Worm (Caenorhabditis elegans): Measurements from ENCODE around the gene chil-5.

chil-5 gene

DNA sequence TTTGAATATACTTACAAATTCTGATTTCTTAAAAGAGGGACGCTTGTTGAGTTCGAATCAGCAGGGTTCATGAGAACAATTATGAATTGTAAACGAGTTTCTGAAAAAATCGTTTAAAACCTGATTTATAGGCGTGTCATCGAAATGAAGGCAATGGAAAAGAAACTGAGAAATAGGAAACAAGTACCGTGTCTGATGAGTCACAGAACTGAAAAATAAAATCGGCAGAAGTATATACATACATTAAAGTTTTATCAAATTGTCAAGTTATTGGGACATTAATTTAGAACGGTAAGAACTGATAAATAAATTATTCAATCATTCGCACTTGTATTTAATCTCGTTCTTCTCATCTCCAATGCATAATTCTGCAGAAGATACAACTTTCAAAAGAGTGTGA is 14.2 kb downstream of the chil-5 start, which contains the start of gene chil-9:
Gene chil-9, minus strand, starts transcription at position 101 of the 400 bp plus-strand sequence.
- TF ChIP-seq mep-1 (tag; optimal IDR thresholded peaks at IDR 0.05) (no peak), nhr-2 (tag; optimal IDR thresholded peaks at IDR 0.05) (no peak), drap-1 (GFP tag; optimal IDR thresholded peaks at IDR 0.05) (no peak), tbx-8 (GFP tag; optimal IDR thresholded peaks at IDR 0.05) (no peak), hlh-1 (tag; optimal IDR thresholded peaks at IDR 0.05) (no peak), bed-3 (GFP tag; optimal IDR thresholded peaks at IDR 0.05) (no peak), cnd-1 (tag; optimal IDR thresholded peaks at IDR 0.05) (no peak), snpc-4 (tag; optimal IDR thresholded peaks at IDR 0.05) (no peak), ham-2 (GFP tag; optimal IDR thresholded peaks at IDR 0.05) (no peak), M03D4.4 (tag; optimal IDR thresholded peaks at IDR 0.05) (no peak), ceh-39 (tag; optimal IDR thresholded peaks at IDR 0.05) (no peak), mab-5 (tag; optimal IDR thresholded peaks at IDR 0.05) (no peak)

DNA sequence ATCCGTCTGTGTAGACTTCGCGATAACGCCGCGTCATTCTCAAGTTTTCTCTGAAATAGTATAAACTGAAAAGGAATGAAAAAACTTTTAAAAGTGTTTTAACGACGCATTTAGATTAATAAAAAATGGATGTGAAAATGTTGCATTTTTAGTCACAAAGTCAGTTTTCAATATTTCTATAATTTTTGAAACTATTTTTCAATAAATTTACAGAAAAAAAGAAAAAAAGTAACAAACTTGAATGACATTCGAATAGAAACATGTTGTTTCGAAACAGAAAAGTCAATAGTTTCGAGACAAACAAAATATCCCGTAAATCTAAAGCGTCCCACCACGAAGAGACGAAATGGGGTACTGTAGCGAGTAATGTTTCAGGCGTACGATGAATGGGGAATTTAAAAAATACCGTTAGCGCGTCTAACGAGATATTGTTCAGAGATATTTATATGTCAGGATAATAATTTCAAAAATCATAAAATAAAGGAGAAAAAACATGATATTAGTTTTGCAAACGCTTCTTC is 17.4 kb downstream of the chil-5 start, which contains the start of gene rnh-1.2:
Gene rnh-1.2, minus strand, starts transcription at position 51 of the 521 bp plus-strand sequence.
- TF ChIP-seq lin-32 (GFP tag; optimal IDR thresholded peaks at IDR 0.05) = no peak
- TF ChIP-seq mls-2 (tag; optimal IDR thresholded peaks at IDR 0.05) = no peak
- TF ChIP-seq mep-1 (tag; optimal IDR thresholded peaks at IDR 0.05) = no peak
- no peak for TF ChIP-seq elt-1 (tag; optimal IDR thresholded peaks at IDR 0.05; ENCODE audit: borderline replicate concordance, insufficient read depth)
- TF ChIP-seq ztf-11 (tag; optimal IDR thresholded peaks at IDR 0.05) = no peak
- no peak for TF ChIP-seq zip-8 (tag; optimal IDR thresholded peaks at IDR 0.05)
- TF ChIP-seq nhr-76 (tag; optimal IDR thresholded peaks at IDR 0.05) = no peak
- TF ChIP-seq nhr-237 (tag; optimal IDR thresholded peaks at IDR 0.05) = no peak
- TF ChIP-seq lin-13 (tag; optimal IDR thresholded peaks at IDR 0.05) = no peak
- TF ChIP-seq elt-3 (tag; optimal IDR thresholded peaks at IDR 0.05) = no peak
- TF ChIP-seq snpc-4 (tag; optimal IDR thresholded peaks at IDR 0.05) = no peak
- TF ChIP-seq ceh-43 (GFP tag; optimal IDR thresholded peaks at IDR 0.05) = no peak
- TF ChIP-seq unc-120 (tag; optimal IDR thresholded peaks at IDR 0.05; ENCODE audit: poor library complexity, severe bottlenecking) = no peak
- TF ChIP-seq ces-1 (GFP tag; optimal IDR thresholded peaks at IDR 0.05) = no peak
- no peak for TF ChIP-seq nhr-2 (tag; optimal IDR thresholded peaks at IDR 0.05)
- no peak for TF ChIP-seq hlh-1 (tag; optimal IDR thresholded peaks at IDR 0.05)
- no peak for TF ChIP-seq ceh-39 (tag; optimal IDR thresholded peaks at IDR 0.05)
- no peak for TF ChIP-seq nhr-28 (tag; optimal IDR thresholded peaks at IDR 0.05)

DNA sequence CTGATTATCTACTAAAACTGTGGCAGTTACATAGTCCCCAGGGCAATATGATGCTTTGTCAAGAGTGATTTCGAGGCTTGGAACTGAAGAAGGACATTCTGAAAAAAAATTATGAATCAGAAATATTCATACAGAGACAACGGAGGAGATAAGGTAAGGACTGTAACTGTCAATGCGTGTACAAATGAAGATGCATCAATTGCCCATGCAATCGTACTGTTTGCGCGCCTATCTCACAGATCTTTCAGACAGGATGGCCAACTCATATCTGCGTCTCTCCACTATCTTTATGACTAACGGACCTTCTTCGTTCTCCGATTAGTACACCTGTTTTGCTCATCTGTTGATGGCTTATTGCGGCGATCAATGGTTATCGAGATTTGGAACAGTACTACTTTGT is 19.2 kb downstream of the chil-5 start, which contains the start of gene ZK938.11:
Gene ZK938.11, minus strand, starts transcription at position 101 of the 400 bp plus-strand sequence.
- TF ChIP-seq elt-1 (tag; optimal IDR thresholded peaks at IDR 0.05; ENCODE audit: borderline replicate concordance, insufficient read depth) (peak; percentile 87), ztf-11 (tag; optimal IDR thresholded peaks at IDR 0.05) (no peak)

DNA sequence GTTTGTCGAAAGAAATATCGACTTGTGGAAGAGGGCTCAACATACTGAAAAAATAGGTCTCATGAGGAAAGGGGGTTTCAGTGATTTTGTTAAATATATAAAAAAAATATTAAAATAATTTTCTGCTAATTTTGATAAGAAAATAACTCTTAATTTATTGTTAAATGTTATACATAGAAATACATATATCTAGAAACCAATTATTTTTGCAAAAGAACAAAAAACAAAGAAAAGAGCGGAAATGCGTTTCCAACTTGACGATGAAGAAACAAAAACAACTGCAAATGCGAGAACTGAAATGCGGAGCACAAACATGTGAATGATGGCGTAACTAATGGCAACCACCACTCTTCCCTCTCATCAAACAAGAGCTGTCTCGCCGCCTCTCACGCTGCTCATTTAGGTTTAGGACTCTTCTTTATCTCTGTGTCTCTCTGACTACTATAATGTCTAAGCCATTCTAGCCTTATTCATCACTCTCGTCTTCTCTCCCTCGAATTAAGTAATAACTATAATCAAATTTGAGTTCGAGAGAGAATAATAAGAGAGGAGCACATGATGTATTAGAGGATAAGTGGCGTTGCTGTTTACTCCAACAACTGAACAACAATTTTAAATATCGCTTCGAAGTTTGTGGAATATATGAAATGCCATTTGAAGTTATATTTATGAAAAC is 21.1 kb downstream of the chil-5 start, which contains the start of gene arrd-4:
Gene arrd-4, minus strand, starts transcription at position 51 of the 676 bp plus-strand sequence.
- TF ChIP-seq ces-1 (GFP tag; optimal IDR thresholded peaks at IDR 0.05) (peak; percentile 99), cnd-1 (tag; optimal IDR thresholded peaks at IDR 0.05) (no peak)

DNA sequence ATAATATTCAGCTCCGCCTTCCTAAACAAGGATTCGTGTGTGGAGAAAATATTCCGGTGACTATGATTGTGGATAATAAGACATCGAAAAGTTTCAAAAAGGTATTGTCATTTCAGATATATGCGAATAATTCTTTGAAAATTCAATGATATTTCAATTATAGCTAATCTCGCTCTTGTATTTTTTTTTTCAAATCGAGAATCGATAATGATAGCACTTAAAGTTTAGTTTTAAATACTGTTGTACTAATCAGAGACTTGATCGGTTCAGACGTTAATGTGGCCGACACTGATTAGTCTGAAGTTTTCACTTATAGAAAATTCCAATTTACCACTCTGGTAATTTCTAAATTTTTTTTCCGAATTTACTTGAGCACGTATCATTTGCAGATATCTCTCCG is 23.5 kb downstream of the chil-5 start:
- no peak for TF ChIP-seq ztf-11 (tag; optimal IDR thresholded peaks at IDR 0.05)
- TF ChIP-seq sem-2 (GFP tag; optimal IDR thresholded peaks at IDR 0.05) = no peak
- no peak for TF ChIP-seq elt-3 (tag; optimal IDR thresholded peaks at IDR 0.05)

DNA sequence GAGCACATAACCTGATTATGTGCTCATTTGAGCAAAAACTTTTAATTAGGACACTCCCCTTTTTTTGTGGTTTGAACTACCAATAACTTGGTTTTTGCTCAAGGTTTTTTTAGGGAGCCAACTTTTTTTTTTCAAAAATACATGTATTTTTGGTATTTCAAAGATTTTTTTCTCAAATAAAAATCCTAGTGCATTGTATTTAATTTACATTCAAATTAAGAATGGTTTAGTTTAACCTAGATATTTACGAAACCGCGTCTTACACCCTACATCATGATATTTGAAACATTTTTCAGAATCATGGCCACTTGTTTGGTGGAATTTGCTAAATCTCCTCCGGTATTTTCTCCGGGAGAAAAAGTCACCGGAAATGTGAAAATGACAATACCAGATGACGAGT is 24.6 kb downstream of the chil-5 start, which contains the start of gene arrd-5:
Gene arrd-5, plus strand, starts transcription at position 301 of the 400 bp plus-strand sequence.
- no peak for TF ChIP-seq nhr-28 (tag; optimal IDR thresholded peaks at IDR 0.05)
- TF ChIP-seq snpc-4 (tag; optimal IDR thresholded peaks at IDR 0.05) = no peak
- TF ChIP-seq hlh-1 (tag; optimal IDR thresholded peaks at IDR 0.05) = no peak
- no peak for TF ChIP-seq flh-1 (GFP tag; optimal IDR thresholded peaks at IDR 0.05)
